Worm (Caenorhabditis elegans) whole organism, L4 larva: ENCODE measurements around the gene lir-3.

Experiments
- F49E8.2 ChIP-seq: sonication (generic microtip); optimal IDR thresholded peaks from 2 replicates; lab custom pipeline; 2016; ENCODE audit warnings: missing compliant biosample characterization, mild to moderate bottlenecking, missing genetic modification characterization, borderline replicate concordance
- T20F7.1 ChIP-seq: fragments of 200-800 bp; sonication (Bioruptor generic); optimal IDR thresholded peaks from 2 replicates; lab custom pipeline; 2018; ENCODE audit warnings: mild to moderate bottlenecking, missing genetic modification characterization, missing compliant biosample characterization
- ceh-62 ChIP-seq: sonication (generic microtip); optimal IDR thresholded peaks from 2 replicates; lab custom pipeline; 2017; ENCODE audit warnings: missing biosample characterization, missing genetic modification characterization
- ces-1 ChIP-seq: fragments of 150-350 bp; sonication (generic microtip); optimal IDR thresholded peaks from 4 replicates; lab custom pipeline; 2014; ENCODE audit warnings: missing biosample characterization, missing genetic modification reagents, missing genetic modification characterization
- egl-27 ChIP-seq: sonication (generic microtip); optimal IDR thresholded peaks from 3 replicates; lab custom pipeline; 2017; ENCODE audit warnings: missing biosample characterization, missing genetic modification reagents, missing genetic modification characterization
- saeg-2 ChIP-seq: fragments of 200-800 bp; sonication (Bioruptor generic); IDR thresholded peaks from 2 replicates; pipeline ENCODE4 v1.3.6; 2022; ENCODE audit warnings: missing genetic modification reagents, missing genetic modification characterization, missing compliant biosample characterization

Gene lir-3

DNA sequence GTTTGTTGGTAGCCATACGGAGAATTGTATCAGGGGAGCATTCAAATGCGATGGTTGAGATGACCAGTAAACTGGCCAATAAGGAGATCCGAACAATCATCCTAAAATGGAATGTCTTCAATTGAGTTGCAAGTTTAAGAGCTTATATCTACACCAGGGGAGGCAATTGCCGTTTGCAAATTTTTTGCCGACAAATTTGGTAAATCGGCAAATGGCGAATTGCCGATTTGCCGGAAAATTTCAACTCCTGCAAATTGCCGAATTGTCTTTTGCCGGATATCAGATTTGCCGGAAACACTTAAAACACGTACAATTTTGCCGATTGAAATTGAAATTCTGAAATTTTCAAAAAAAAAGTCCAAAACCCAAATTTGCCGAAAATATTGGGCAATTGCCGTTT, 49.8 kb downstream of the lir-3 start, which contains the start of gene F40F8.5:
F40F8.5 (minus strand) TSS at position 101 of the 400 bp plus-strand sequence.
- TF ChIP-seq ces-1 (GFP tag; lab: Kevin White, UChicago): no peak
- TF ChIP-seq saeg-2 (GFP tag; lab: Robert Waterston, UW): no peak
- TF ChIP-seq F49E8.2 (tag; lab: Kevin White, UChicago): no peak
- no peak for TF ChIP-seq T20F7.1 (GFP tag; lab: Kevin White, UChicago)
- TF ChIP-seq ceh-62 (tag; lab: Kevin White, UChicago): no peak
- TF ChIP-seq egl-27 (tag; lab: Kevin White, UChicago): no peak
